Fruit fly (Drosophila melanogaster) whole organism, embryonic: Measurements from ENCODE around the gene CG34342.

Experiments
- ATbp ChIP-seq: fragments of 200-800 bp; sonication (Bioruptor generic); optimal IDR thresholded peaks from 2 replicates; lab custom pipeline; 2017; ENCODE audit warnings: missing biosample characterization, mild to moderate bottlenecking, missing genetic modification characterization, missing genetic modification reagents
- Ada2b ChIP-seq: fragments of 200-800 bp; sonication (Bioruptor generic); IDR thresholded peaks from 2 replicates; pipeline ENCODE4 v1.3.6; 2022; ENCODE audit warnings: missing biosample characterization, missing genetic modification characterization
- Antp ChIP-seq: fragments of 200-800 bp; sonication (Bioruptor generic); optimal IDR thresholded peaks from 3 replicates; lab custom pipeline; 2016; ENCODE audit warnings: missing biosample characterization, missing genetic modification characterization
- Asciz ChIP-seq: fragments of 200-800 bp; sonication (Bioruptor generic); optimal IDR thresholded peaks from 2 replicates; lab custom pipeline; 2017; ENCODE audit warnings: missing biosample characterization, mild to moderate bottlenecking, missing genetic modification characterization, missing genetic modification reagents
- B-H2 ChIP-seq: fragments of 200-800 bp; sonication (Bioruptor generic); optimal IDR thresholded peaks from 2 replicates; lab custom pipeline; 2018; ENCODE audit warnings: missing biosample characterization, mild to moderate bottlenecking, missing genetic modification characterization
- CG10462 ChIP-seq: fragments of 200-800 bp; sonication (Bioruptor generic); optimal IDR thresholded peaks from 2 replicates; lab custom pipeline; 2016; ENCODE audit warnings: missing biosample characterization, missing genetic modification characterization
- CG12744 ChIP-seq: fragments of 200-800 bp; sonication (Bioruptor generic); optimal IDR thresholded peaks from 2 replicates; lab custom pipeline; 2016; ENCODE audit warnings: missing biosample characterization, missing genetic modification characterization
- CG13287 ChIP-seq: fragments of 200-800 bp; sonication (Bioruptor generic); IDR thresholded peaks from 2 replicates; pipeline ENCODE4 v1.3.6; 2022; ENCODE audit warnings: missing biosample characterization, missing genetic modification characterization; ENCODE audit not compliant: partially characterized antibody
- CG13894 ChIP-seq: fragments of 200-800 bp; sonication (Bioruptor generic); optimal IDR thresholded peaks from 3 replicates; lab custom pipeline; 2018; ENCODE audit warnings: missing biosample characterization, mild to moderate bottlenecking, missing genetic modification characterization, moderate library complexity
- CG14965 ChIP-seq: fragments of 200-800 bp; sonication (Bioruptor generic); optimal IDR thresholded peaks from 2 replicates; lab custom pipeline; 2016; ENCODE audit warnings: missing biosample characterization, missing genetic modification characterization, borderline replicate concordance
- CG1602 ChIP-seq: fragments of 200-800 bp; sonication (Bioruptor generic); optimal IDR thresholded peaks from 3 replicates; lab custom pipeline; 2016; ENCODE audit warnings: missing biosample characterization, missing genetic modification characterization
- CG17359 ChIP-seq: fragments of 200-800 bp; sonication (Bioruptor generic); optimal IDR thresholded peaks from 3 replicates; lab custom pipeline; 2018; ENCODE audit warnings: missing biosample characterization, mild to moderate bottlenecking, missing genetic modification characterization, moderate library complexity
- CG2202 ChIP-seq: fragments of 200-800 bp; sonication (Bioruptor generic); optimal IDR thresholded peaks from 2 replicates; lab custom pipeline; 2018; ENCODE audit warnings: missing biosample characterization, mild to moderate bottlenecking, missing genetic modification characterization
- CG4328 ChIP-seq: fragments of 200-800 bp; sonication (Bioruptor generic); optimal IDR thresholded peaks from 3 replicates; lab custom pipeline; 2017; ENCODE audit warnings: missing biosample characterization, missing genetic modification reagents, missing genetic modification characterization
- CG8765 ChIP-seq: fragments of 200-800 bp; sonication (Bioruptor generic); IDR thresholded peaks from 2 replicates; pipeline ENCODE4 v1.3.6; 2022; ENCODE audit warnings: missing biosample characterization, missing genetic modification characterization
- CG9876 ChIP-seq: fragments of 200-800 bp; sonication (Bioruptor generic); optimal IDR thresholded peaks from 2 replicates; lab custom pipeline; 2016; ENCODE audit warnings: missing biosample characterization, missing genetic modification characterization
- CkIIα-i1 ChIP-seq: fragments of 200-800 bp; sonication (Bioruptor generic); IDR thresholded peaks from 2 replicates; pipeline ENCODE4 v1.3.6; 2022; ENCODE audit warnings: missing biosample characterization, missing genetic modification characterization
- E2f2 ChIP-seq: fragments of 200-800 bp; sonication (Bioruptor generic); IDR thresholded peaks from 2 replicates; pipeline ENCODE4 v1.3.6; 2022; ENCODE audit warnings: missing biosample characterization, missing genetic modification characterization
- Hr51 ChIP-seq, 2 experiments: fragments of 200-800 bp; sonication (Bioruptor generic); optimal IDR thresholded peaks; 2 replicates in 1 of 2; 3 replicates in 1 of 2; lab custom pipeline; 2016 to 2018; ENCODE audit warnings: missing biosample characterization in 2 of 2, missing genetic modification characterization in 2 of 2, mild to moderate bottlenecking in 1 of 2, moderate library complexity in 1 of 2
- MBD-R2 ChIP-seq: fragments of 200-800 bp; sonication (Bioruptor generic); IDR thresholded peaks from 2 replicates; pipeline ENCODE4 v1.3.6; 2022; ENCODE audit warnings: missing biosample characterization, missing genetic modification characterization
- Neu2 ChIP-seq: fragments of 200-800 bp; sonication (Bioruptor generic); optimal IDR thresholded peaks from 3 replicates; lab custom pipeline; 2016; ENCODE audit warnings: missing biosample characterization, missing genetic modification characterization, borderline replicate concordance
- Optix ChIP-seq: fragments of 200-800 bp; sonication (Bioruptor generic); IDR thresholded peaks from 3 replicates; pipeline ENCODE4 v1.3.6; 2022; ENCODE audit warnings: missing biosample characterization, missing genetic modification characterization
- Sox100B ChIP-seq: fragments of 200-800 bp; sonication (Bioruptor generic); optimal IDR thresholded peaks from 3 replicates; lab custom pipeline; 2018; ENCODE audit warnings: missing biosample characterization, mild to moderate bottlenecking, missing genetic modification characterization
- Ssrp ChIP-seq: fragments of 200-800 bp; sonication (Bioruptor generic); optimal IDR thresholded peaks from 2 replicates; lab custom pipeline; 2018; ENCODE audit warnings: missing biosample characterization, mild to moderate bottlenecking, missing genetic modification characterization, moderate library complexity
- ab ChIP-seq: fragments of 200-800 bp; sonication (Bioruptor generic); optimal IDR thresholded peaks from 2 replicates; lab custom pipeline; 2016; ENCODE audit warnings: missing biosample characterization, missing genetic modification characterization
- al ChIP-seq: fragments of 200-800 bp; sonication (Bioruptor generic); IDR thresholded peaks from 2 replicates; pipeline ENCODE4 v1.3.6; 2022; ENCODE audit warnings: missing biosample characterization, missing genetic modification characterization
- amos ChIP-seq: fragments of 200-800 bp; sonication (Bioruptor generic); IDR thresholded peaks from 2 replicates; pipeline ENCODE4 v1.3.6; 2022; ENCODE audit warnings: missing biosample characterization, missing genetic modification characterization; ENCODE audit not compliant: partially characterized antibody
- ap ChIP-seq: fragments of 200-800 bp; sonication (Bioruptor generic); IDR thresholded peaks from 2 replicates; pipeline ENCODE4 v1.3.6; 2022; ENCODE audit warnings: missing biosample characterization, missing genetic modification characterization
- ato ChIP-seq: fragments of 200-800 bp; sonication (Bioruptor generic); IDR thresholded peaks from 2 replicates; pipeline ENCODE4 v1.3.6; 2022; ENCODE audit warnings: missing biosample characterization, missing genetic modification characterization; ENCODE audit not compliant: partially characterized antibody
- bigmax ChIP-seq: fragments of 200-800 bp; sonication (Bioruptor generic); optimal IDR thresholded peaks from 2 replicates; lab custom pipeline; 2018; ENCODE audit warnings: missing biosample characterization, mild to moderate bottlenecking, missing genetic modification characterization
- cas ChIP-seq: fragments of 200-800 bp; sonication (Bioruptor generic); IDR thresholded peaks from 2 replicates; pipeline ENCODE4 v1.3.6; 2022; ENCODE audit warnings: missing biosample characterization, missing genetic modification characterization
- ci ChIP-seq: fragments of 200-800 bp; sonication (Bioruptor generic); IDR thresholded peaks from 3 replicates; pipeline ENCODE4 v1.3.6; 2022; ENCODE audit warnings: missing biosample characterization, missing genetic modification characterization
- crol ChIP-seq: fragments of 200-800 bp; sonication (Bioruptor generic); IDR thresholded peaks from 2 replicates; pipeline ENCODE4 v1.3.6; 2022; ENCODE audit warnings: missing biosample characterization, missing genetic modification characterization
- da ChIP-seq: fragments of 200-800 bp; sonication (Bioruptor generic); optimal IDR thresholded peaks from 2 replicates; lab custom pipeline; 2016; ENCODE audit warnings: missing biosample characterization, missing genetic modification characterization
- eve ChIP-seq, 2 experiments: fragments of >200 bp; optimal IDR thresholded peaks; 2 replicates each; lab custom pipeline; 2017; ENCODE audit warnings: missing biosample characterization in 2 of 2, missing genetic modification characterization in 2 of 2
- exex ChIP-seq: fragments of 200-800 bp; sonication (Bioruptor generic); optimal IDR thresholded peaks from 4 replicates; lab custom pipeline; 2018; ENCODE audit warnings: missing biosample characterization, mild to moderate bottlenecking, missing genetic modification characterization, moderate library complexity
- fd3F ChIP-seq: fragments of 200-800 bp; sonication (Bioruptor generic); optimal IDR thresholded peaks from 2 replicates; lab custom pipeline; 2018; ENCODE audit warnings: missing biosample characterization, mild to moderate bottlenecking, missing genetic modification characterization, moderate library complexity
- grn ChIP-seq: fragments of 200-800 bp; sonication (Bioruptor generic); optimal IDR thresholded peaks from 3 replicates; lab custom pipeline; 2017; ENCODE audit warnings: missing biosample characterization, missing genetic modification characterization
- h ChIP-seq: fragments of >200 bp; optimal IDR thresholded peaks from 2 replicates; lab custom pipeline; 2017
- hkb ChIP-seq, 2 experiments: fragments of 200-800 bp in 1 of 2; fragments of >200 bp in 1 of 2; sonication (Bioruptor generic) in 1 of 2; IDR thresholded peaks in 1 of 2; optimal IDR thresholded peaks in 1 of 2; 2 replicates each; pipeline versions ENCODE4 v1.3.6 to Lab custom; 2017 to 2022; ENCODE audit warnings: missing biosample characterization in 1 of 2, missing genetic modification characterization in 1 of 2
- insv ChIP-seq, 2 experiments: fragments of 200-800 bp; sonication (Bioruptor generic); optimal IDR thresholded peaks; 3 replicates each; lab custom pipeline; 2016 to 2018; ENCODE audit warnings: missing biosample characterization in 2 of 2, missing genetic modification characterization in 2 of 2
- odd ChIP-seq: fragments of 200-800 bp; sonication (Bioruptor generic); optimal IDR thresholded peaks from 2 replicates; lab custom pipeline; 2017; ENCODE audit warnings: missing biosample characterization, mild to moderate bottlenecking, missing genetic modification characterization
- onecut ChIP-seq: fragments of 200-800 bp; sonication (Bioruptor generic); IDR thresholded peaks from 2 replicates; pipeline ENCODE4 v1.3.6; 2022; ENCODE audit warnings: missing biosample characterization, missing genetic modification characterization
- pb ChIP-seq: fragments of 200-800 bp; sonication (Bioruptor generic); optimal IDR thresholded peaks from 3 replicates; lab custom pipeline; 2016; ENCODE audit warnings: missing biosample characterization, missing genetic modification characterization
- pho ChIP-seq: fragments of 200-800 bp; sonication (Bioruptor generic); optimal IDR thresholded peaks from 2 replicates; lab custom pipeline; 2016; ENCODE audit warnings: missing biosample characterization, missing genetic modification characterization
- row ChIP-seq: fragments of 200-800 bp; sonication (Bioruptor generic); IDR thresholded peaks from 3 replicates; pipeline ENCODE4 v1.3.6; 2022; ENCODE audit warnings: missing biosample characterization, missing genetic modification characterization
- sima ChIP-seq: fragments of 200-800 bp; sonication (Bioruptor generic); optimal IDR thresholded peaks from 2 replicates; lab custom pipeline; 2016; ENCODE audit warnings: missing biosample characterization, missing genetic modification characterization
- sna ChIP-seq: fragments of 200-800 bp; sonication (Bioruptor generic); IDR thresholded peaks from 2 replicates; pipeline ENCODE4 v1.3.6; 2022; ENCODE audit warnings: missing biosample characterization, missing genetic modification characterization; ENCODE audit not compliant: partially characterized antibody
- stc ChIP-seq: fragments of 200-800 bp; sonication (Bioruptor generic); IDR thresholded peaks from 2 replicates; pipeline ENCODE4 v1.3.6; 2022; ENCODE audit warnings: missing biosample characterization, missing genetic modification characterization
- z ChIP-seq: fragments of 200-800 bp; sonication (Bioruptor generic); IDR thresholded peaks from 3 replicates; pipeline ENCODE4 v1.3.6; 2022; ENCODE audit warnings: missing biosample characterization, missing genetic modification characterization

CG34342 gene

DNA sequence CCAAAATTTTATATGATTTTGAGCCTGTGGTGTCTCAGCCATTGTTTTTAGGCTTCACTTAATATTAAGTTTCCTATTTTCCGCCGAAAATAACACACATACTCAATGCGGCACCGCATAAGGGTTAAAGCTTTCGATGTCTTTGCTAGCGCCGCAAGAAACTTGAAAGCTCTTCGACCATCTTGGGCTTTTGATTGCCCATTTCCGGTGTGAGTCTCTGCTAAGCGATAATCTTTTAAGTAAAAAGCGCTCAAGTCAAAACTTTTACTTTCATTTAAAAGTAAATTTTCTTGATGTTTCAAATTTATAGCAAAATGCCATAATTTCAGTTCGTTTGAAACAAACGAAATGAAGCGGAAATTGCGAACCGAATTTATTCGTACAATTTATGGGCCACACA, 1.3 kb upstream of the CG34342 start (continued):
- peak; percentile 57 for TF ChIP-seq hkb (optimal IDR thresholded peaks at IDR 0.05; lab: Kevin White, UChicago)
- peak; percentile 89 for TF ChIP-seq hkb (GFP tag; IDR thresholded peaks at IDR 0.05; lab: Robert Waterston, UW)
- peak; percentile 79 for TF ChIP-seq al
- TF ChIP-seq insv (GFP tag; optimal IDR thresholded peaks at IDR 0.05; lab: Kevin White, UChicago) = peak in 1 of 2 experiments; percentile 70
- TF ChIP-seq CG17359 (tag; lab: Kevin White, UChicago) = peak; percentile 85
- TF ChIP-seq amos = no peak; the same call in 1 of the 2 replicates
- TF ChIP-seq exex (tag; lab: Kevin White, UChicago) = peak; percentile 61
- peak; percentile 76 for TF ChIP-seq Optix (GFP tag; lab: Robert Waterston, UW)
- TF ChIP-seq da (GFP tag; lab: Kevin White, UChicago) = peak; percentile 83
- peak; percentile 52; the same call in 1 of the 3 replicates for TF ChIP-seq z (GFP tag; lab: Robert Waterston, UW)
- no peak for TF ChIP-seq crol (GFP tag; lab: Robert Waterston, UW)
- peak; percentile 70 for TF ChIP-seq E2f2
- peak; percentile 71 for TF ChIP-seq bigmax
- peak; percentile 67 for TF ChIP-seq CG14965
- TF ChIP-seq CkIIα-i1 (GFP tag; lab: Robert Waterston, UW) = no peak
- TF ChIP-seq sima = peak; percentile 72
- peak; percentile 81 for TF ChIP-seq ap (GFP tag; lab: Robert Waterston, UW)
- TF ChIP-seq Ada2b (GFP tag; lab: Robert Waterston, UW) = peak; percentile 80; the same call in 1 of the 2 replicates
- TF ChIP-seq row (GFP tag; lab: Robert Waterston, UW) = peak; percentile 65; the same call in 1 of the 3 replicates
- TF ChIP-seq cas = peak; percentile 50; the same call in 1 of the 2 replicates
- TF ChIP-seq MBD-R2 = peak; percentile 54; the same call in 1 of the 2 replicates
- TF ChIP-seq Ssrp (tag; lab: Kevin White, UChicago) = no peak
- peak; percentile 70 for TF ChIP-seq Antp
- peak; percentile 99 for TF ChIP-seq ci
- no peak for TF ChIP-seq Neu2 (GFP tag; lab: Kevin White, UChicago)
- TF ChIP-seq ab (GFP tag; lab: Kevin White, UChicago) = no peak
- TF ChIP-seq CG4328 = peak; percentile 89
- peak; percentile 81 to 87 for TF ChIP-seq Hr51 (GFP tag; optimal IDR thresholded peaks at IDR 0.05; lab: Kevin White, UChicago)
- TF ChIP-seq pb (GFP tag; lab: Kevin White, UChicago) = peak; percentile 87
- peak; percentile 93 for TF ChIP-seq odd (GFP tag; lab: Kevin White, UChicago)
- TF ChIP-seq pho (GFP tag; lab: Kevin White, UChicago) = peak; percentile 88
- no peak for TF ChIP-seq CG8765 (GFP tag; lab: Robert Waterston, UW)
- TF ChIP-seq CG10462 = peak; percentile 64
- no peak; the same call in 1 of the 2 replicates for TF ChIP-seq sna (GFP tag; lab: Robert Waterston, UW)
- no peak for TF ChIP-seq CG13894 (tag; lab: Kevin White, UChicago)
- no peak; the same call in 1 of the 2 replicates for TF ChIP-seq stc (GFP tag; lab: Robert Waterston, UW)
- TF ChIP-seq eve (GFP tag; optimal IDR thresholded peaks at IDR 0.05; lab: Kevin White, UChicago) = peak in 1 of 2 experiments; percentile 36
- TF ChIP-seq fd3F (GFP tag; lab: Kevin White, UChicago) = peak; percentile 81
- no peak for TF ChIP-seq h
- TF ChIP-seq ato = 0 out of 2 replicates have a peak, but pooled peaks have one; percentile 12
- peak; percentile 97 for TF ChIP-seq B-H2 (GFP tag; lab: Kevin White, UChicago)
- TF ChIP-seq CG13287 (GFP tag; lab: Robert Waterston, UW) = peak; percentile 78
- peak; percentile 70 for TF ChIP-seq CG2202
- TF ChIP-seq CG1602 (GFP tag; lab: Kevin White, UChicago) = peak; percentile 33
- TF ChIP-seq CG9876 (GFP tag; lab: Kevin White, UChicago) = peak; percentile 90
- TF ChIP-seq Sox100B (GFP tag; lab: Kevin White, UChicago) = peak; percentile 72
- peak; percentile 83 for TF ChIP-seq grn
- TF ChIP-seq CG12744 = peak; percentile 92
- TF ChIP-seq onecut (GFP tag; lab: Robert Waterston, UW) = peak; percentile 81; the same call in 1 of the 2 replicates
- TF ChIP-seq ATbp (GFP tag; lab: Kevin White, UChicago) = peak; percentile 92
- TF ChIP-seq Asciz (GFP tag; lab: Kevin White, UChicago) = peak; percentile 86
